Worm (Caenorhabditis elegans): ENCODE data around the gene F08G12.5.

DNA sequence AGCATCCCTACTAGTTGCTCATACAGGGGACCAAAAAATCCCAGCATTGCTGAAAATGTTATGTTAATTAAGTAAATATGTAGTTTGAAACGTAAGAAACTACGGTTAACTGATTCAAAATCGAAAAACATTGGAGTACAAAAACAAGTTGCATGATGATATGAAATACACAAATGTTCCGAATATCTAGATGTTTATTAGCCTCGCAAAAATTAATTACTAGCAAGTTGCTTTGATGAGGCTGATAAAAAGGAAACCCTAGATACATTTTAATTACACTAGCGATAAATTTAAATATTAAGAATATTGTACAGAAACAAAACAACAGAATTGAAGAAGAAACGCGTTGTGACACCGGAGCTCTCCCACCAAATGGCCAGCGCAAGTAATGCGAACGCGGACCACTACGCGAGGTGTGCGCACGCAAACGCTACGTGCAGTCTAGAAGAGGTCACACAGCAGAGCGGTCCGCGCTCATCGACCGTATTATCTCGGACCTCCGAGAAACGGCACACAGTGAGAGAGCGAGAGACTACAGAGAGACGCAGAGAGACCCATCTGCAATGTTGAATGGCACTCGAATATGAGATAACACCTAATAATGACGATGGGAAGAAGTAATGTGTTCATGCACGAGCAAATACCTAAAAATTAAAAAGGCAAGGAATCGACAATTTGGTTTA is 13.3 kb downstream of the F08G12.5 start, which contains the start of gene inx-2:
- TF ChIP-seq dmd-4 (tag; optimal IDR thresholded peaks at IDR 0.05; ENCODE audit: borderline replicate concordance) = no peak
- TF ChIP-seq ceh-9 (tag; optimal IDR thresholded peaks at IDR 0.05) = no peak
- TF ChIP-seq tbx-2 (tag; optimal IDR thresholded peaks at IDR 0.05) = peak; percentile 63
- TF ChIP-seq nfya-1 (tag; optimal IDR thresholded peaks at IDR 0.05) = no peak
- TF ChIP-seq C38D4.7 (GFP tag; optimal IDR thresholded peaks at IDR 0.05) = no peak
